Fruit fly (Drosophila melanogaster) whole organism, embryonic: Measurements from ENCODE around the gene CG14667.

ENCODE experiments used
- Bdp1 ChIP-seq: fragments of 200-800 bp; sonication (Bioruptor generic); optimal IDR thresholded peaks from 3 replicates; lab custom pipeline; 2016; ENCODE audit warnings: missing biosample characterization, missing genetic modification characterization
- CG11085 ChIP-seq: fragments of 200-800 bp; sonication (Bioruptor generic); IDR thresholded peaks from 2 replicates; pipeline ENCODE4 v1.3.6; 2022; ENCODE audit warnings: missing biosample characterization, missing genetic modification characterization
- CG12769 ChIP-seq: fragments of 200-800 bp; sonication (Bioruptor generic); optimal IDR thresholded peaks from 2 replicates; lab custom pipeline; 2019; ENCODE audit warnings: missing biosample characterization, mild to moderate bottlenecking, missing genetic modification characterization, moderate library complexity
- CG13624 ChIP-seq: fragments of 200-800 bp; sonication (Bioruptor generic); optimal IDR thresholded peaks from 2 replicates; lab custom pipeline; 2016; ENCODE audit warnings: missing biosample characterization, missing genetic modification characterization
- CG14710 ChIP-seq: fragments of 200-800 bp; sonication (Bioruptor generic); optimal IDR thresholded peaks from 3 replicates; lab custom pipeline; 2019; ENCODE audit warnings: missing biosample characterization, mild to moderate bottlenecking, missing genetic modification characterization, moderate library complexity
- CG14965 ChIP-seq: fragments of 200-800 bp; sonication (Bioruptor generic); optimal IDR thresholded peaks from 2 replicates; lab custom pipeline; 2016; ENCODE audit warnings: missing biosample characterization, missing genetic modification characterization, borderline replicate concordance
- CG1529 ChIP-seq: fragments of 200-800 bp; sonication (Bioruptor generic); optimal IDR thresholded peaks from 3 replicates; lab custom pipeline; 2018; ENCODE audit warnings: missing biosample characterization, missing genetic modification characterization
- CG1792 ChIP-seq: fragments of 200-800 bp; sonication (Bioruptor generic); optimal IDR thresholded peaks from 2 replicates; lab custom pipeline; 2016; ENCODE audit warnings: missing biosample characterization, missing genetic modification characterization
- CG2199 ChIP-seq: fragments of 200-800 bp; sonication (Bioruptor generic); IDR thresholded peaks from 3 replicates; pipeline ENCODE4 v1.3.6; 2022; ENCODE audit warnings: missing biosample characterization, missing genetic modification characterization
- CG31224 ChIP-seq: fragments of 200-800 bp; sonication (Bioruptor generic); IDR thresholded peaks from 2 replicates; pipeline ENCODE4 v1.3.6; 2022; ENCODE audit warnings: missing biosample characterization, missing genetic modification characterization
- CG32532 ChIP-seq: fragments of 200-800 bp; sonication (Bioruptor generic); IDR thresholded peaks from 2 replicates; pipeline ENCODE4 v1.3.6; 2022; ENCODE audit warnings: missing biosample characterization, missing genetic modification characterization
- CG3281 ChIP-seq: fragments of 200-800 bp; sonication (Bioruptor generic); optimal IDR thresholded peaks from 3 replicates; lab custom pipeline; 2017; ENCODE audit warnings: missing biosample characterization, mild to moderate bottlenecking, missing genetic modification characterization
- CG33213 ChIP-seq: fragments of 200-800 bp; sonication (Bioruptor generic); optimal IDR thresholded peaks from 3 replicates; lab custom pipeline; 2016; ENCODE audit warnings: missing biosample characterization, missing genetic modification characterization
- CG34224 ChIP-seq: fragments of 200-800 bp; sonication (Bioruptor generic); IDR thresholded peaks from 3 replicates; pipeline ENCODE4 v1.3.6; 2022; ENCODE audit warnings: missing biosample characterization, missing genetic modification characterization; ENCODE audit not compliant: partially characterized antibody
- CG42726 ChIP-seq: fragments of 200-800 bp; sonication (Bioruptor generic); IDR thresholded peaks from 2 replicates; pipeline ENCODE4 v1.3.6; 2022; ENCODE audit warnings: missing biosample characterization, missing genetic modification characterization; ENCODE audit not compliant: partially characterized antibody
- CG4328 ChIP-seq: fragments of 200-800 bp; sonication (Bioruptor generic); optimal IDR thresholded peaks from 3 replicates; lab custom pipeline; 2017; ENCODE audit warnings: missing biosample characterization, missing genetic modification reagents, missing genetic modification characterization
- CG6689 ChIP-seq: fragments of 200-800 bp; sonication (Bioruptor generic); IDR thresholded peaks from 2 replicates; pipeline ENCODE4 v1.3.6; 2022; ENCODE audit warnings: missing biosample characterization, missing genetic modification characterization
- CG8281 ChIP-seq: fragments of 200-800 bp; sonication (Bioruptor generic); optimal IDR thresholded peaks from 2 replicates; lab custom pipeline; 2018; ENCODE audit warnings: missing biosample characterization, mild to moderate bottlenecking, missing genetic modification characterization, moderate library complexity
- CG8765 ChIP-seq: fragments of 200-800 bp; sonication (Bioruptor generic); IDR thresholded peaks from 2 replicates; pipeline ENCODE4 v1.3.6; 2022; ENCODE audit warnings: missing biosample characterization, missing genetic modification characterization
- CrebB ChIP-seq: fragments of 200-800 bp; sonication (Bioruptor generic); optimal IDR thresholded peaks from 3 replicates; lab custom pipeline; 2018; ENCODE audit warnings: missing biosample characterization, mild to moderate bottlenecking, missing genetic modification characterization
- D ChIP-seq, 2 experiments: fragments of 200-800 bp in 1 of 2; fragments of >200 bp in 1 of 2; sonication (Bioruptor generic) in 1 of 2; optimal IDR thresholded peaks; 2 replicates in 1 of 2; 3 replicates in 1 of 2; lab custom pipeline; 2017; ENCODE audit warnings: mild to moderate bottlenecking in 1 of 2, missing biosample characterization in 1 of 2, missing genetic modification characterization in 1 of 2, missing genetic modification reagents in 1 of 2
- HLHmδ ChIP-seq: fragments of 200-800 bp; sonication (Bioruptor generic); optimal IDR thresholded peaks from 2 replicates; lab custom pipeline; 2018; ENCODE audit warnings: missing biosample characterization, mild to moderate bottlenecking, missing genetic modification characterization, moderate library complexity
- Hand ChIP-seq: fragments of 200-800 bp; sonication (Bioruptor generic); optimal IDR thresholded peaks from 2 replicates; lab custom pipeline; 2017; ENCODE audit warnings: mild to moderate bottlenecking, missing biosample characterization, missing genetic modification reagents, missing genetic modification characterization
- Hr78 ChIP-seq, 2 experiments: fragments of 200-800 bp in 1 of 2; fragments of >200 bp in 1 of 2; sonication (Bioruptor generic) in 1 of 2; optimal IDR thresholded peaks; 2 replicates each; lab custom pipeline; 2017 to 2019; ENCODE audit warnings: missing biosample characterization in 2 of 2, missing genetic modification characterization in 2 of 2, mild to moderate bottlenecking in 1 of 2, moderate library complexity in 1 of 2
- Myb ChIP-seq: fragments of 200-800 bp; sonication (Bioruptor generic); optimal IDR thresholded peaks from 2 replicates; lab custom pipeline; 2016; ENCODE audit warnings: missing biosample characterization, missing genetic modification characterization
- NK7.1 ChIP-seq: fragments of 200-800 bp; sonication (Bioruptor generic); optimal IDR thresholded peaks from 3 replicates; lab custom pipeline; 2016; ENCODE audit warnings: missing biosample characterization, missing genetic modification characterization
- Optix ChIP-seq: fragments of 200-800 bp; sonication (Bioruptor generic); IDR thresholded peaks from 3 replicates; pipeline ENCODE4 v1.3.6; 2022; ENCODE audit warnings: missing biosample characterization, missing genetic modification characterization
- PHDP ChIP-seq: fragments of 200-800 bp; sonication (Bioruptor generic); optimal IDR thresholded peaks from 3 replicates; lab custom pipeline; 2018; ENCODE audit warnings: missing biosample characterization, mild to moderate bottlenecking, missing genetic modification characterization, moderate library complexity
- Rfx ChIP-seq: fragments of 200-800 bp; sonication (Bioruptor generic); IDR thresholded peaks from 2 replicates; pipeline ENCODE4 v1.3.6; 2022; ENCODE audit warnings: missing biosample characterization, missing genetic modification characterization
- Vsx1 ChIP-seq: fragments of 200-800 bp; sonication (Bioruptor generic); optimal IDR thresholded peaks from 2 replicates; lab custom pipeline; 2017; ENCODE audit warnings: missing biosample characterization, mild to moderate bottlenecking, missing genetic modification characterization, missing genetic modification reagents
- bbx ChIP-seq: fragments of 200-800 bp; sonication (Bioruptor generic); IDR thresholded peaks from 2 replicates; pipeline ENCODE4 v1.3.6; 2022; ENCODE audit warnings: missing biosample characterization, missing genetic modification characterization; ENCODE audit not compliant: partially characterized antibody
- cad ChIP-seq: fragments of >200 bp; optimal IDR thresholded peaks from 2 replicates; lab custom pipeline; 2017; ENCODE audit warnings: missing biosample characterization, missing genetic modification characterization
- chn ChIP-seq: fragments of 200-800 bp; sonication (Bioruptor generic); optimal IDR thresholded peaks from 2 replicates; lab custom pipeline; 2016; ENCODE audit warnings: missing biosample characterization, missing genetic modification characterization
- dm ChIP-seq: fragments of 200-800 bp; sonication (Bioruptor generic); optimal IDR thresholded peaks from 3 replicates; lab custom pipeline; 2016; ENCODE audit warnings: missing biosample characterization, missing genetic modification characterization
- eyg ChIP-seq: fragments of 200-800 bp; sonication (Bioruptor generic); optimal IDR thresholded peaks from 3 replicates; lab custom pipeline; 2016; ENCODE audit warnings: missing biosample characterization, missing genetic modification characterization
- gce ChIP-seq: fragments of 200-800 bp; sonication (Bioruptor generic); IDR thresholded peaks from 3 replicates; pipeline ENCODE4 v1.3.6; 2022; ENCODE audit warnings: missing biosample characterization, missing genetic modification characterization
- gro ChIP-seq: fragments of 200-800 bp; sonication (Bioruptor generic); optimal IDR thresholded peaks from 2 replicates; lab custom pipeline; 2016; ENCODE audit warnings: missing biosample characterization, missing genetic modification characterization
- ham ChIP-seq: fragments of 200-800 bp; sonication (Bioruptor generic); IDR thresholded peaks from 2 replicates; pipeline ENCODE4 v1.3.6; 2022; ENCODE audit warnings: missing biosample characterization, missing genetic modification characterization
- hbn ChIP-seq: fragments of 200-800 bp; sonication (Bioruptor generic); IDR thresholded peaks from 2 replicates; pipeline ENCODE4 v1.3.6; 2022; ENCODE audit warnings: missing biosample characterization, missing genetic modification characterization; ENCODE audit not compliant: partially characterized antibody
- kah ChIP-seq: fragments of 200-800 bp; sonication (Bioruptor generic); optimal IDR thresholded peaks from 2 replicates; lab custom pipeline; 2018; ENCODE audit warnings: missing biosample characterization, mild to moderate bottlenecking, missing genetic modification characterization
- kay ChIP-seq: fragments of 200-800 bp; sonication (Bioruptor generic); optimal IDR thresholded peaks from 2 replicates; lab custom pipeline; 2016; ENCODE audit warnings: missing biosample characterization, missing genetic modification characterization
- lov ChIP-seq, 2 experiments: fragments of 200-800 bp in 1 of 2; fragments of >200 bp in 1 of 2; sonication (Bioruptor generic) in 1 of 2; IDR thresholded peaks in 1 of 2; optimal IDR thresholded peaks in 1 of 2; 2 replicates in 1 of 2; 3 replicates in 1 of 2; pipeline versions ENCODE4 v1.3.6 to Lab custom; 2017 to 2022; ENCODE audit warnings: missing biosample characterization in 1 of 2, missing genetic modification characterization in 1 of 2
- pnt ChIP-seq: fragments of 200-800 bp; sonication (Bioruptor generic); optimal IDR thresholded peaks from 3 replicates; lab custom pipeline; 2016; ENCODE audit warnings: missing biosample characterization, missing genetic modification characterization
- sens-2 ChIP-seq: fragments of 200-800 bp; sonication (Bioruptor generic); IDR thresholded peaks from 2 replicates; pipeline ENCODE4 v1.3.6; 2022; ENCODE audit warnings: missing biosample characterization, missing genetic modification characterization
- tna ChIP-seq: fragments of 200-800 bp; sonication (Bioruptor generic); IDR thresholded peaks from 2 replicates; pipeline ENCODE4 v1.3.6; 2022; ENCODE audit warnings: missing biosample characterization, missing genetic modification characterization; ENCODE audit not compliant: partially characterized antibody
- toy ChIP-seq: fragments of 200-800 bp; sonication (Bioruptor generic); IDR thresholded peaks from 2 replicates; pipeline ENCODE4 v1.3.6; 2022; ENCODE audit warnings: missing biosample characterization, missing genetic modification characterization
- trem ChIP-seq: fragments of 200-800 bp; optimal IDR thresholded peaks from 3 replicates; lab custom pipeline; 2019; ENCODE audit warnings: missing biosample characterization, mild to moderate bottlenecking, missing genetic modification characterization, moderate library complexity
- zen ChIP-seq: fragments of 200-800 bp; sonication (Bioruptor generic); optimal IDR thresholded peaks from 3 replicates; lab custom pipeline; 2018; ENCODE audit warnings: missing biosample characterization, mild to moderate bottlenecking, missing genetic modification characterization, moderate library complexity

Gene CG14667

DNA sequence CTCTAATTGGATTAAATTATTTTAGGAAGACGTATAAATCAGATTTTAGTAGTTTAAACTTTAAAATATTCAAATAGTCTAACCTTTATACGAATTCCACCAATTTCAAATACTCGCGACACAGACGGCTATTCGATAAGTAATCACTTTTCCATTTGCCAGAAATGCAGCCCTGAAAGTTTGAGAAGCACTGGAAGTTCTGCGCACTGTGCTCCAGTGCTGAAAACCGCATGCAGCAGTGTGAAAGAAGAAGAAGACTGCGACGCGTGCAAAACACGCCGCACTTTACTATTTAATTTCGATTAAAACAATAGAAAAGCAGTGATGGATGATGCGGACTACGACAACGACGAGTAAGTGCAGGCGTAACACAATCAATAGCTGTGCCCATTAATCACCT lies 3.3 kb upstream of the CG14667 start, which contains the start of gene Polr2F (continued):
- TF ChIP-seq Bdp1 (GFP tag; lab: Kevin White, UChicago), result peak; percentile 83
- peak; percentile 2 for TF ChIP-seq CG1529 (GFP tag; lab: Kevin White, UChicago)
- TF ChIP-seq CG14710, result peak; percentile 84
- TF ChIP-seq gro (GFP tag; lab: Kevin White, UChicago), result peak; percentile 96
- TF ChIP-seq CG34224 (GFP tag; lab: Robert Waterston, UW), result 0 out of 3 replicates have a peak, but pooled peaks have one; percentile 21
- TF ChIP-seq Rfx (GFP tag; lab: Robert Waterston, UW), result peak; percentile 94
- TF ChIP-seq pnt (GFP tag; lab: Kevin White, UChicago), result peak; percentile 89
- peak; percentile 66 for TF ChIP-seq bbx (GFP tag; lab: Robert Waterston, UW)
- TF ChIP-seq CG4328 (GFP tag; lab: Kevin White, UChicago), result peak; percentile 56
- TF ChIP-seq CrebB (tag; lab: Kevin White, UChicago), result peak; percentile 69
- TF ChIP-seq kay (GFP tag; lab: Kevin White, UChicago), result peak; percentile 71
- peak; percentile 93 for TF ChIP-seq chn (GFP tag; lab: Kevin White, UChicago)
- TF ChIP-seq CG31224 (GFP tag; lab: Robert Waterston, UW), result 0 out of 2 replicates have a peak, but pooled peaks have one; percentile 26
- TF ChIP-seq lov (optimal IDR thresholded peaks at IDR 0.05; lab: Kevin White, UChicago), result no peak
- TF ChIP-seq lov (GFP tag; IDR thresholded peaks at IDR 0.05; lab: Robert Waterston, UW), result 0 out of 3 replicates have a peak, but pooled peaks have one; percentile 55
- TF ChIP-seq PHDP (tag; lab: Kevin White, UChicago), result peak; percentile 68
- peak; percentile 80 for TF ChIP-seq zen
- TF ChIP-seq CG6689, result 0 out of 2 replicates have a peak, but pooled peaks have one; percentile 38
- peak; percentile 43; the same call in 1 of the 2 replicates for TF ChIP-seq ham
- TF ChIP-seq CG12769 (tag; lab: Kevin White, UChicago), result no peak
- no peak for TF ChIP-seq CG8281
- peak; percentile 55; the same call in 1 of the 2 replicates for TF ChIP-seq CG42726 (GFP tag; lab: Robert Waterston, UW)
- peak; percentile 75 for TF ChIP-seq CG11085
- TF ChIP-seq tna (GFP tag; lab: Robert Waterston, UW), result peak; percentile 27; the same call in 1 of the 2 replicates
- TF ChIP-seq CG14965 (GFP tag; lab: Kevin White, UChicago), result no peak
- TF ChIP-seq Vsx1 (GFP tag; lab: Kevin White, UChicago), result no peak
- peak; percentile 99 for TF ChIP-seq dm (GFP tag; lab: Kevin White, UChicago)
- TF ChIP-seq CG32532 (GFP tag; lab: Robert Waterston, UW), result peak; percentile 87
- TF ChIP-seq gce (GFP tag; lab: Robert Waterston, UW), result no peak
- peak; percentile 69 for TF ChIP-seq CG3281 (GFP tag; lab: Kevin White, UChicago)
- peak; percentile 8 for TF ChIP-seq HLHmδ (GFP tag; lab: Kevin White, UChicago)
- peak; percentile 89 for TF ChIP-seq Myb (GFP tag; lab: Kevin White, UChicago)
- TF ChIP-seq CG1792 (GFP tag; lab: Kevin White, UChicago), result peak; percentile 85
- TF ChIP-seq CG33213, result peak; percentile 90
- TF ChIP-seq toy (GFP tag; lab: Robert Waterston, UW), result no peak
- peak; percentile 50 for TF ChIP-seq kah
- TF ChIP-seq Optix, result peak; percentile 58; the same call in 2 of the 3 replicates
- no peak for TF ChIP-seq sens-2
- TF ChIP-seq CG8765 (GFP tag; lab: Robert Waterston, UW), result 0 out of 2 replicates have a peak, but pooled peaks have one; percentile 19
- TF ChIP-seq NK7.1 (GFP tag; lab: Kevin White, UChicago), result peak; percentile 77
- peak; percentile 38; the same call in 1 of the 2 replicates for TF ChIP-seq hbn (GFP tag; lab: Robert Waterston, UW)
- peak; percentile 81 for TF ChIP-seq cad (GFP tag; lab: Kevin White, UChicago)
- TF ChIP-seq D (optimal IDR thresholded peaks at IDR 0.05; lab: Kevin White, UChicago), result no peak
- peak; percentile 44 for TF ChIP-seq D (GFP tag; optimal IDR thresholded peaks at IDR 0.05; lab: Kevin White, UChicago)
- TF ChIP-seq CG2199 (GFP tag; lab: Robert Waterston, UW), result 0 out of 3 replicates have a peak, but pooled peaks have one; percentile 42
- TF ChIP-seq Hand (GFP tag; lab: Kevin White, UChicago), result peak; percentile 28
- peak; percentile 63 for TF ChIP-seq trem (tag; lab: Kevin White, UChicago)
- TF ChIP-seq Hr78 (GFP tag; optimal IDR thresholded peaks at IDR 0.05; lab: Kevin White, UChicago), result no peak
- TF ChIP-seq CG13624 (GFP tag; lab: Kevin White, UChicago), result peak; percentile 94
- peak; percentile 82 for TF ChIP-seq eyg (GFP tag; lab: Kevin White, UChicago)
